Worm (Caenorhabditis elegans): ENCODE data around the gene F22E5.17.

DNA sequence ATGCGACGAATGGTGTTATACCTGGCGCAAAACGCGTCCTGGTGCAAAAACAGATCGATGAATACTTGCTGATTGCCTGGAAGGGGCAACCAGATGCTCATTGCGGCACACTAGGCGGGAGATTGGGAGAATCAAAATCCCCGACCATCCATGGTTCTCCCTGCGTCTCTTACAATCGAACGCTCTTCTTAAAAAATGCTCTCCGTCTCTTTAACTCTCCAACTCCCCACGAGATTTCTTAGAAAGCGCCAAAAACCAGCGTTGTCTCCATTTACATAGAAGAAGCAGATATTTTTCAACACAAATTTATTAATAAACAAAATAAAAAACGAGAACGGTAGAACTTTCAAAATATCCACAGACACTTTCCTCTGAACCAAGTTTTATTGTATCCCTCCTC, 3.3 kb downstream of the F22E5.17 start, which contains the start of gene F34D6.1:
- TF ChIP-seq snpc-4 (tag; optimal IDR thresholded peaks at IDR 0.05) (no peak), eor-1 (tag; optimal IDR thresholded peaks at IDR 0.05) (no peak), mml-1 (tag; optimal IDR thresholded peaks at IDR 0.05) (no peak), pqm-1 (tag; optimal IDR thresholded peaks at IDR 0.05) (no peak), nhr-11 (tag; optimal IDR thresholded peaks at IDR 0.05) (no peak), ceh-82 (tag; optimal IDR thresholded peaks at IDR 0.05) (no peak)
